Fruit fly (Drosophila melanogaster) whole organism, embryonic: ENCODE results near the gene Sfp65A.

Experiments
- Ada2b ChIP-seq: fragments of 200-800 bp; sonication (Bioruptor generic); IDR thresholded peaks from 2 replicates; pipeline ENCODE4 v1.3.6; 2022; ENCODE audit warnings: missing biosample characterization, missing genetic modification characterization
- Adf1 ChIP-seq: fragments of 200-800 bp; sonication (Bioruptor generic); IDR thresholded peaks from 2 replicates; pipeline ENCODE4 v1.3.6; 2022; ENCODE audit warnings: missing biosample characterization, missing genetic modification characterization
- Aef1 ChIP-seq: fragments of 200-800 bp; sonication (Bioruptor generic); IDR thresholded peaks from 3 replicates; pipeline ENCODE4 v1.3.6; 2022; ENCODE audit warnings: missing biosample characterization, missing genetic modification characterization
- CG10209 ChIP-seq: fragments of 200-800 bp; sonication (Bioruptor generic); optimal IDR thresholded peaks from 3 replicates; lab custom pipeline; 2017; ENCODE audit warnings: missing biosample characterization, mild to moderate bottlenecking, missing genetic modification characterization, missing genetic modification reagents
- CG10431 ChIP-seq: fragments of 200-800 bp; sonication (Bioruptor generic); optimal IDR thresholded peaks from 3 replicates; lab custom pipeline; 2018; ENCODE audit warnings: missing biosample characterization, mild to moderate bottlenecking, missing genetic modification characterization
- CG11696 ChIP-seq: fragments of 200-800 bp; sonication (Bioruptor generic); IDR thresholded peaks from 2 replicates; pipeline ENCODE4 v1.3.6; 2022; ENCODE audit warnings: missing biosample characterization, missing genetic modification characterization
- CG12391 ChIP-seq: fragments of 200-800 bp; sonication (Bioruptor generic); optimal IDR thresholded peaks from 3 replicates; lab custom pipeline; 2018; ENCODE audit warnings: missing biosample characterization, mild to moderate bottlenecking, missing genetic modification characterization, moderate library complexity
- CG13296 ChIP-seq: fragments of 200-800 bp; sonication (Bioruptor generic); optimal IDR thresholded peaks from 3 replicates; lab custom pipeline; 2018; ENCODE audit warnings: missing biosample characterization, mild to moderate bottlenecking, missing genetic modification characterization
- CG14965 ChIP-seq: fragments of 200-800 bp; sonication (Bioruptor generic); optimal IDR thresholded peaks from 2 replicates; lab custom pipeline; 2016; ENCODE audit warnings: missing biosample characterization, missing genetic modification characterization, borderline replicate concordance
- CG16779 ChIP-seq: fragments of 200-800 bp; sonication (Bioruptor generic); IDR thresholded peaks from 2 replicates; pipeline ENCODE4 v1.3.6; 2022; ENCODE audit warnings: missing biosample characterization, missing genetic modification characterization
- CG16815 ChIP-seq: fragments of 200-800 bp; sonication (Bioruptor generic); optimal IDR thresholded peaks from 3 replicates; lab custom pipeline; 2017; ENCODE audit warnings: missing biosample characterization, mild to moderate bottlenecking, missing genetic modification characterization
- CG2116 ChIP-seq: fragments of 200-800 bp; sonication (Bioruptor generic); optimal IDR thresholded peaks from 3 replicates; lab custom pipeline; 2018; ENCODE audit warnings: missing biosample characterization, mild to moderate bottlenecking, missing genetic modification characterization
- CG2129 ChIP-seq: fragments of 200-800 bp; sonication (Bioruptor generic); IDR thresholded peaks from 2 replicates; pipeline ENCODE4 v1.3.6; 2022; ENCODE audit warnings: missing biosample characterization, missing genetic modification characterization; ENCODE audit not compliant: partially characterized antibody
- CG31365 ChIP-seq: fragments of 200-800 bp; sonication (Bioruptor generic); optimal IDR thresholded peaks from 2 replicates; lab custom pipeline; 2018; ENCODE audit warnings: missing biosample characterization, mild to moderate bottlenecking, missing genetic modification characterization
- CG33213 ChIP-seq: fragments of 200-800 bp; sonication (Bioruptor generic); optimal IDR thresholded peaks from 3 replicates; lab custom pipeline; 2016; ENCODE audit warnings: missing biosample characterization, missing genetic modification characterization
- CG33557 ChIP-seq: fragments of 200-800 bp; sonication (Bioruptor generic); optimal IDR thresholded peaks from 2 replicates; lab custom pipeline; 2019; ENCODE audit warnings: missing biosample characterization, mild to moderate bottlenecking, missing genetic modification characterization, moderate library complexity
- CG34422 ChIP-seq: fragments of 200-800 bp; sonication (Bioruptor generic); IDR thresholded peaks from 3 replicates; pipeline ENCODE4 v1.3.6; 2022; ENCODE audit warnings: missing biosample characterization, missing genetic modification characterization
- CG4404 ChIP-seq: fragments of 200-800 bp; sonication (Bioruptor generic); IDR thresholded peaks from 2 replicates; pipeline ENCODE4 v1.3.6; 2022; ENCODE audit warnings: missing biosample characterization, missing genetic modification characterization
- CG5180 ChIP-seq: fragments of 200-800 bp; sonication (Bioruptor generic); optimal IDR thresholded peaks from 3 replicates; lab custom pipeline; 2017; ENCODE audit warnings: missing biosample characterization, missing genetic modification characterization, mild to moderate bottlenecking, moderate library complexity, missing genetic modification reagents
- CG6683 ChIP-seq: fragments of 200-800 bp; sonication (Bioruptor generic); optimal IDR thresholded peaks from 2 replicates; lab custom pipeline; 2017; ENCODE audit warnings: missing biosample characterization, mild to moderate bottlenecking, missing genetic modification characterization, missing genetic modification reagents
- CG6854 ChIP-seq: fragments of 200-800 bp; sonication (Bioruptor generic); optimal IDR thresholded peaks from 3 replicates; lab custom pipeline; 2017; ENCODE audit warnings: missing biosample characterization, mild to moderate bottlenecking, missing genetic modification characterization
- CG7357 ChIP-seq: fragments of 200-800 bp; sonication (Bioruptor generic); IDR thresholded peaks from 3 replicates; pipeline ENCODE4 v1.3.6; 2022; ENCODE audit warnings: missing biosample characterization, missing genetic modification characterization
- CG7839 ChIP-seq: fragments of 200-800 bp; sonication (Bioruptor generic); optimal IDR thresholded peaks from 3 replicates; lab custom pipeline; 2018; ENCODE audit warnings: missing biosample characterization, mild to moderate bottlenecking, missing genetic modification characterization, moderate library complexity
- CG9932 ChIP-seq: fragments of 200-800 bp; sonication (Bioruptor generic); IDR thresholded peaks from 2 replicates; pipeline ENCODE4 v1.3.6; 2022; ENCODE audit warnings: missing biosample characterization, missing genetic modification characterization
- CTCF ChIP-seq: fragments of 200-800 bp; sonication (Bioruptor generic); optimal IDR thresholded peaks from 2 replicates; lab custom pipeline; 2017; ENCODE audit warnings: missing biosample characterization, mild to moderate bottlenecking, missing genetic modification characterization, moderate library complexity
- Camta ChIP-seq: fragments of 200-800 bp; sonication (Bioruptor generic); optimal IDR thresholded peaks from 2 replicates; lab custom pipeline; 2016; ENCODE audit warnings: missing biosample characterization, missing genetic modification characterization
- Dbx ChIP-seq: fragments of 200-800 bp; sonication (Bioruptor generic); IDR thresholded peaks from 3 replicates; pipeline ENCODE4 v1.3.6; 2022; ENCODE audit warnings: missing biosample characterization, missing genetic modification characterization
- Dek ChIP-seq: fragments of 200-800 bp; sonication (Bioruptor generic); optimal IDR thresholded peaks from 3 replicates; lab custom pipeline; 2019; ENCODE audit warnings: missing biosample characterization, mild to moderate bottlenecking, missing genetic modification characterization, moderate library complexity
- Gug ChIP-seq: fragments of 200-800 bp; sonication (Bioruptor generic); IDR thresholded peaks from 4 replicates; pipeline ENCODE4 v1.3.6; 2022; ENCODE audit warnings: missing biosample characterization, missing genetic modification characterization
- HLH4C ChIP-seq: fragments of 200-800 bp; sonication (Bioruptor generic); IDR thresholded peaks from 3 replicates; pipeline ENCODE4 v1.3.6; 2022; ENCODE audit warnings: missing biosample characterization, missing genetic modification characterization; ENCODE audit not compliant: partially characterized antibody
- Hr51 ChIP-seq, 2 experiments: fragments of 200-800 bp; sonication (Bioruptor generic); optimal IDR thresholded peaks; 2 replicates in 1 of 2; 3 replicates in 1 of 2; lab custom pipeline; 2016 to 2018; ENCODE audit warnings: missing biosample characterization in 2 of 2, missing genetic modification characterization in 2 of 2, mild to moderate bottlenecking in 1 of 2, moderate library complexity in 1 of 2
- Hsf ChIP-seq: fragments of 200-800 bp; sonication (Bioruptor generic); optimal IDR thresholded peaks from 3 replicates; lab custom pipeline; 2016; ENCODE audit warnings: missing biosample characterization, missing genetic modification characterization
- Mad ChIP-seq: fragments of 200-800 bp; sonication (Bioruptor generic); optimal IDR thresholded peaks from 2 replicates; lab custom pipeline; 2016; ENCODE audit warnings: missing biosample characterization, missing genetic modification characterization
- Mes4 ChIP-seq: fragments of 200-800 bp; sonication (Bioruptor generic); optimal IDR thresholded peaks from 2 replicates; lab custom pipeline; 2016; ENCODE audit warnings: missing biosample characterization, missing genetic modification characterization
- Scr ChIP-seq: fragments of 200-800 bp; sonication (Bioruptor generic); IDR thresholded peaks from 2 replicates; pipeline ENCODE4 v1.3.6; 2022; ENCODE audit warnings: missing biosample characterization, missing genetic modification characterization; ENCODE audit not compliant: partially characterized antibody
- Sin3A ChIP-seq: fragments of >200 bp; optimal IDR thresholded peaks from 2 replicates; lab custom pipeline; 2018
- Ssrp ChIP-seq: fragments of 200-800 bp; sonication (Bioruptor generic); optimal IDR thresholded peaks from 2 replicates; lab custom pipeline; 2018; ENCODE audit warnings: missing biosample characterization, mild to moderate bottlenecking, missing genetic modification characterization, moderate library complexity
- Stat92E ChIP-seq, 3 experiments: fragments of >200 bp in 2 of 3; fragments of 200-800 bp in 1 of 3; sonication (Bioruptor generic) in 1 of 3; optimal IDR thresholded peaks; 2 replicates each; lab custom pipeline; 2017 to 2019; ENCODE audit warnings: missing biosample characterization in 3 of 3, missing genetic modification characterization in 3 of 3, mild to moderate bottlenecking in 1 of 3, moderate library complexity in 1 of 3
- ato ChIP-seq: fragments of 200-800 bp; sonication (Bioruptor generic); IDR thresholded peaks from 2 replicates; pipeline ENCODE4 v1.3.6; 2022; ENCODE audit warnings: missing biosample characterization, missing genetic modification characterization; ENCODE audit not compliant: partially characterized antibody
- cato ChIP-seq: fragments of 200-800 bp; sonication (Bioruptor generic); optimal IDR thresholded peaks from 2 replicates; lab custom pipeline; 2016; ENCODE audit warnings: missing biosample characterization, missing genetic modification characterization, borderline replicate concordance
- da ChIP-seq: fragments of 200-800 bp; sonication (Bioruptor generic); optimal IDR thresholded peaks from 2 replicates; lab custom pipeline; 2016; ENCODE audit warnings: missing biosample characterization, missing genetic modification characterization
- ftz-f1 ChIP-seq: fragments of 200-800 bp; sonication (Bioruptor generic); optimal IDR thresholded peaks from 2 replicates; lab custom pipeline; 2016; ENCODE audit warnings: missing biosample characterization, missing genetic modification characterization
- gem ChIP-seq: fragments of 200-800 bp; sonication (Bioruptor generic); optimal IDR thresholded peaks from 2 replicates; lab custom pipeline; 2019; ENCODE audit warnings: missing biosample characterization, mild to moderate bottlenecking, missing genetic modification characterization, moderate library complexity
- grau ChIP-seq: fragments of 200-800 bp; optimal IDR thresholded peaks from 3 replicates; lab custom pipeline; 2019; ENCODE audit warnings: missing biosample characterization, mild to moderate bottlenecking, missing genetic modification characterization, moderate library complexity
- insv ChIP-seq, 2 experiments: fragments of 200-800 bp; sonication (Bioruptor generic); optimal IDR thresholded peaks; 3 replicates each; lab custom pipeline; 2016 to 2018; ENCODE audit warnings: missing biosample characterization in 2 of 2, missing genetic modification characterization in 2 of 2
- kah ChIP-seq: fragments of 200-800 bp; sonication (Bioruptor generic); optimal IDR thresholded peaks from 2 replicates; lab custom pipeline; 2018; ENCODE audit warnings: missing biosample characterization, mild to moderate bottlenecking, missing genetic modification characterization
- pfk ChIP-seq: fragments of 200-800 bp; sonication (Bioruptor generic); optimal IDR thresholded peaks from 2 replicates; lab custom pipeline; 2018; ENCODE audit warnings: missing biosample characterization, mild to moderate bottlenecking, missing genetic modification characterization, moderate library complexity
- run ChIP-seq: fragments of 200-800 bp; sonication (Bioruptor generic); optimal IDR thresholded peaks from 3 replicates; lab custom pipeline; 2018; ENCODE audit warnings: missing biosample characterization, mild to moderate bottlenecking, missing genetic modification characterization
- sr ChIP-seq: fragments of 200-800 bp; sonication (Bioruptor generic); IDR thresholded peaks from 3 replicates; pipeline ENCODE4 v1.3.6; 2022; ENCODE audit warnings: missing biosample characterization, missing genetic modification characterization
- stwl ChIP-seq: fragments of 200-800 bp; sonication (Bioruptor generic); optimal IDR thresholded peaks from 3 replicates; lab custom pipeline; 2018; ENCODE audit warnings: missing biosample characterization, mild to moderate bottlenecking, missing genetic modification characterization, moderate library complexity
- tio ChIP-seq: fragments of 200-800 bp; sonication (Bioruptor generic); optimal IDR thresholded peaks from 2 replicates; lab custom pipeline; 2017; ENCODE audit warnings: missing biosample characterization, missing genetic modification characterization, inconsistent platforms
- yki ChIP-seq: fragments of >200 bp; optimal IDR thresholded peaks from 3 replicates; lab custom pipeline; 2018

The Sfp65A gene

dm6 chr3L:6352232-6352631 lies 2.2 kb downstream of the Sfp65A start, which contains the start of gene CG13300 (continued):
- TF ChIP-seq grau (peak; percentile 29), CG12391 (no peak), sr (GFP tag; lab: Robert Waterston, UW) (no peak), tio (no peak), Scr (GFP tag; lab: Robert Waterston, UW) (peak; percentile 42; the same call in 1 of the 2 replicates), gem (tag; lab: Kevin White, UChicago) (no peak), cato (no peak), HLH4C (GFP tag; lab: Robert Waterston, UW) (peak; percentile 49; the same call in 1 of the 3 replicates), CG7839 (tag; lab: Kevin White, UChicago) (peak; percentile 0), ftz-f1 (no peak), CG7357 (GFP tag; lab: Robert Waterston, UW) (no peak), CTCF (GFP tag; lab: Kevin White, UChicago) (no peak), run (tag; lab: Kevin White, UChicago) (no peak), CG9932 (no peak), CG2116 (GFP tag; lab: Kevin White, UChicago) (no peak), pfk (peak; percentile 99), CG13296 (GFP tag; lab: Kevin White, UChicago) (peak; percentile 11), ato (GFP tag; lab: Robert Waterston, UW) (no peak), Gug (GFP tag; lab: Robert Waterston, UW) (no peak), CG6683 (no peak), da (no peak), CG2129 (GFP tag; lab: Robert Waterston, UW) (no peak), CG10431 (GFP tag; lab: Kevin White, UChicago) (no peak), yki (lab: Kevin White, UChicago) (no peak), CG16779 (GFP tag; lab: Robert Waterston, UW) (no peak), Adf1 (peak; percentile 76), CG5180 (GFP tag; lab: Kevin White, UChicago) (peak; percentile 80), Dek (tag; lab: Kevin White, UChicago) (no peak), CG4404 (GFP tag; lab: Robert Waterston, UW) (no peak), kah (GFP tag; lab: Kevin White, UChicago) (no peak), CG33557 (GFP tag; lab: Kevin White, UChicago) (peak; percentile 24), Aef1 (GFP tag; lab: Robert Waterston, UW) (no peak), stwl (tag; lab: Kevin White, UChicago) (peak; percentile 36), Camta (GFP tag; lab: Kevin White, UChicago) (no peak), CG16815 (GFP tag; lab: Kevin White, UChicago) (no peak), Hsf (GFP tag; lab: Kevin White, UChicago) (no peak), Sin3A (lab: Kevin White, UChicago) (no peak), Mes4 (GFP tag; lab: Kevin White, UChicago) (no peak), Stat92E (GFP tag; optimal IDR thresholded peaks at IDR 0.05; lab: Kevin White, UChicago) (peak in 1 of 3 experiments; percentile 38), CG10209 (no peak), Ada2b (GFP tag; lab: Robert Waterston, UW) (no peak), CG14965 (no peak), CG6854 (GFP tag; lab: Kevin White, UChicago) (peak; percentile 7), insv (GFP tag; optimal IDR thresholded peaks at IDR 0.05; lab: Kevin White, UChicago) (peak in 1 of 2 experiments; percentile 11), Mad (GFP tag; lab: Kevin White, UChicago) (no peak), CG11696 (GFP tag; lab: Robert Waterston, UW) (no peak), Hr51 (GFP tag; optimal IDR thresholded peaks at IDR 0.05; lab: Kevin White, UChicago) (no peak), CG33213 (GFP tag; lab: Kevin White, UChicago) (no peak), CG34422 (GFP tag; lab: Robert Waterston, UW) (no peak), Dbx (no peak), CG31365 (tag; lab: Kevin White, UChicago) (no peak), Ssrp (tag; lab: Kevin White, UChicago) (no peak)
